Fruit fly (Drosophila melanogaster) whole organism: ENCODE measurements around the gene CG16717.

Experiments
- CG8478 ChIP-seq: fragments of >200 bp; optimal IDR thresholded peaks from 2 replicates; lab custom pipeline; 2018; ENCODE audit warnings: inconsistent platforms
- Dll ChIP-seq: fragments of >200 bp; optimal IDR thresholded peaks from 2 replicates; lab custom pipeline; 2017
- EcR ChIP-seq, 2 experiments: fragments of >200 bp; optimal IDR thresholded peaks; 2 replicates each; lab custom pipeline; 2017; ENCODE audit warnings: missing biosample characterization in 2 of 2, missing genetic modification characterization in 2 of 2, missing genetic modification reagents in 2 of 2
- pan ChIP-seq: fragments of >200 bp; optimal IDR thresholded peaks from 2 replicates; lab custom pipeline; 2017
- psq ChIP-seq: fragments of >200 bp; optimal IDR thresholded peaks from 2 replicates; lab custom pipeline; 2017
- usp ChIP-seq: fragments of >200 bp; optimal IDR thresholded peaks from 2 replicates; lab custom pipeline; 2017; ENCODE audit warnings: missing biosample characterization, missing genetic modification characterization, mixed read lengths

CG16717 gene

dm6 chr3L:9714537-9715144 is 35.6 kb downstream of the CG16717 start:
- TF ChIP-seq CG8478 (lab: Kevin White, UChicago) (no peak), usp (GFP tag; lab: Kevin White, UChicago) (no peak), Dll (lab: Kevin White, UChicago) (no peak), psq (lab: Kevin White, UChicago) (no peak), pan (lab: Kevin White, UChicago) (no peak), EcR (GFP tag; optimal IDR thresholded peaks at IDR 0.05; lab: Kevin White, UChicago) (no peak)

- TF ChIP-seq psq (lab: Kevin White, UChicago) (no peak), Dll (lab: Kevin White, UChicago) (no peak), CG8478 (lab: Kevin White, UChicago) (no peak), pan (lab: Kevin White, UChicago) (no peak), usp (GFP tag; lab: Kevin White, UChicago) (no peak), EcR (GFP tag; optimal IDR thresholded peaks at IDR 0.05; lab: Kevin White, UChicago) (no peak)
These were observed 37.6 kb downstream of the CG16717 start for dm6 chr3L:9716595-9716994.

dm6 chr3L:9717101-9717500 is 38.1 kb downstream of the CG16717 start:
- TF ChIP-seq usp (GFP tag; lab: Kevin White, UChicago): no peak
- TF ChIP-seq psq (lab: Kevin White, UChicago): no peak
- no peak for TF ChIP-seq EcR (GFP tag; optimal IDR thresholded peaks at IDR 0.05; lab: Kevin White, UChicago)
- no peak for TF ChIP-seq CG8478 (lab: Kevin White, UChicago)
- no peak for TF ChIP-seq pan (lab: Kevin White, UChicago)
- TF ChIP-seq Dll (lab: Kevin White, UChicago): no peak

- TF ChIP-seq CG8478 (lab: Kevin White, UChicago) (no peak), Dll (lab: Kevin White, UChicago) (no peak), psq (lab: Kevin White, UChicago) (no peak), usp (GFP tag; lab: Kevin White, UChicago) (no peak)
These were observed 38.8 kb downstream of the CG16717 start for dm6 chr3L:9717839-9718238.

- TF ChIP-seq CG8478 (lab: Kevin White, UChicago): no peak
- no peak for TF ChIP-seq Dll (lab: Kevin White, UChicago)
- TF ChIP-seq EcR (GFP tag; optimal IDR thresholded peaks at IDR 0.05; lab: Kevin White, UChicago): no peak
- TF ChIP-seq pan (lab: Kevin White, UChicago): no peak
- TF ChIP-seq psq (lab: Kevin White, UChicago): no peak
- TF ChIP-seq usp (GFP tag; lab: Kevin White, UChicago): no peak
These were observed 39.9 kb downstream of the CG16717 start, which contains the start of the genes CG18178 and CG14174 for dm6 chr3L:9718929-9719328. TSS of gene CG18178 (minus strand) at chr3L:9719144. TSS of gene CG14174 (plus strand) at chr3L:9719328.

dm6 chr3L:9720102-9720501 is 41.1 kb downstream of the CG16717 start:
- TF ChIP-seq EcR (GFP tag; optimal IDR thresholded peaks at IDR 0.05; lab: Kevin White, UChicago): no peak
- no peak for TF ChIP-seq usp (GFP tag; lab: Kevin White, UChicago)
- no peak for TF ChIP-seq CG8478 (lab: Kevin White, UChicago)
- TF ChIP-seq psq (lab: Kevin White, UChicago): no peak
- no peak for TF ChIP-seq pan (lab: Kevin White, UChicago)
- no peak for TF ChIP-seq Dll (lab: Kevin White, UChicago)

- no peak for TF ChIP-seq EcR (GFP tag; optimal IDR thresholded peaks at IDR 0.05; lab: Kevin White, UChicago)
- no peak for TF ChIP-seq psq (lab: Kevin White, UChicago)
- TF ChIP-seq pan (lab: Kevin White, UChicago): no peak
- TF ChIP-seq Dll (lab: Kevin White, UChicago): no peak
- TF ChIP-seq CG8478 (lab: Kevin White, UChicago): no peak
These were observed 44.1 kb downstream of the CG16717 start, which contains the start of the genes nbs and defl for dm6 chr3L:9723108-9723507. TSS of gene nbs (minus strand) at chr3L:9723194. TSS of gene defl (plus strand) at chr3L:9723423.

dm6 chr3L:9726707-9727106 is 47.7 kb downstream of the CG16717 start, which contains the start of gene Naa60:
TSS of gene Naa60 (plus strand) at chr3L:9726895.
- TF ChIP-seq Dll (lab: Kevin White, UChicago): no peak
- no peak for TF ChIP-seq usp (GFP tag; lab: Kevin White, UChicago)
- TF ChIP-seq psq (lab: Kevin White, UChicago): no peak
- TF ChIP-seq EcR (GFP tag; optimal IDR thresholded peaks at IDR 0.05; lab: Kevin White, UChicago): no peak
- TF ChIP-seq CG8478 (lab: Kevin White, UChicago): no peak
- no peak for TF ChIP-seq pan (lab: Kevin White, UChicago)

dm6 chr3L:9729795-9730421 is 50.9 kb downstream of the CG16717 start, which contains the start of gene ATPsynB:
TSS of gene ATPsynB (plus strand) at chr3L:9729999.
- TF ChIP-seq Dll (lab: Kevin White, UChicago): no peak
- TF ChIP-seq psq (lab: Kevin White, UChicago): no peak
- no peak for TF ChIP-seq pan (lab: Kevin White, UChicago)
- no peak for TF ChIP-seq EcR (GFP tag; optimal IDR thresholded peaks at IDR 0.05; lab: Kevin White, UChicago)
- TF ChIP-seq CG8478 (lab: Kevin White, UChicago): no peak
- no peak for TF ChIP-seq usp (GFP tag; lab: Kevin White, UChicago)
